Fruit fly (Drosophila melanogaster): ENCODE data around the gene CG4822.

Gene CG4822

dm6 chr2L:81198-81597, 40.4 kb downstream of the CG4822 start (continued):
- TF ChIP-seq pan (optimal IDR thresholded peaks at IDR 0.05) = no peak
- peak in 1 of 2 experiments; percentile 38 for TF ChIP-seq pan (GFP tag; optimal IDR thresholded peaks at IDR 0.05 in 1 of 2, IDR thresholded peaks at IDR 0.05 in 1 of 2)
- peak; percentile 1 for TF ChIP-seq ac (GFP tag; optimal IDR thresholded peaks at IDR 0.05)
- no peak for TF ChIP-seq Atf-2 (GFP tag; optimal IDR thresholded peaks at IDR 0.05)
- TF ChIP-seq CG14667 (GFP tag; IDR thresholded peaks at IDR 0.05) = no peak
- no peak for TF ChIP-seq Optix (GFP tag; IDR thresholded peaks at IDR 0.05)
- TF ChIP-seq CG14965 (GFP tag; optimal IDR thresholded peaks at IDR 0.05; ENCODE audit: borderline replicate concordance) = no peak
- no peak for TF ChIP-seq CG13123 (GFP tag; optimal IDR thresholded peaks at IDR 0.05)
- peak; percentile 26 for TF ChIP-seq corto (GFP tag; optimal IDR thresholded peaks at IDR 0.05)
- TF ChIP-seq usp (GFP tag; optimal IDR thresholded peaks at IDR 0.05) = no peak
- peak; percentile 46 for TF ChIP-seq Side (GFP tag; optimal IDR thresholded peaks at IDR 0.05)
- no peak for TF ChIP-seq CG14441 (GFP tag; IDR thresholded peaks at IDR 0.05)
- TF ChIP-seq repo (GFP tag; optimal IDR thresholded peaks at IDR 0.05) = no peak
- TF ChIP-seq klu (GFP tag; IDR thresholded peaks at IDR 0.05) = no peak
- peak; percentile 11 for TF ChIP-seq gsb-n (tag; optimal IDR thresholded peaks at IDR 0.05)
- TF ChIP-seq pzg (GFP tag; optimal IDR thresholded peaks at IDR 0.05) = no peak
- TF ChIP-seq Nf-YC (tag; optimal IDR thresholded peaks at IDR 0.05) = no peak
- peak; percentile 58 for TF ChIP-seq CG10543 (GFP tag; optimal IDR thresholded peaks at IDR 0.05)
- peak; percentile 35 for TF ChIP-seq CG4707 (GFP tag; optimal IDR thresholded peaks at IDR 0.05)
- TF ChIP-seq CG2678 (tag; optimal IDR thresholded peaks at IDR 0.05) = peak; percentile 63
- no peak for TF ChIP-seq Rfx (GFP tag; IDR thresholded peaks at IDR 0.05)
- TF ChIP-seq Poxn (GFP tag; IDR thresholded peaks at IDR 0.05) = no peak
- no peak for TF ChIP-seq gfzf (GFP tag; optimal IDR thresholded peaks at IDR 0.05)
- peak; percentile 76 for TF ChIP-seq fd64A (GFP tag; optimal IDR thresholded peaks at IDR 0.05)
- peak; percentile 58; the same call in 1 of the 3 replicates for TF ChIP-seq ci (GFP tag; IDR thresholded peaks at IDR 0.05)
- no peak for TF ChIP-seq nerfin-2 (GFP tag; IDR thresholded peaks at IDR 0.05; ENCODE audit: partially characterized antibody)
- no peak for TF ChIP-seq oc (tag; optimal IDR thresholded peaks at IDR 0.05)
- no peak for TF ChIP-seq Scr (GFP tag; IDR thresholded peaks at IDR 0.05; ENCODE audit: partially characterized antibody)
- peak; percentile 38 for TF ChIP-seq CG8359 (GFP tag; optimal IDR thresholded peaks at IDR 0.05; ENCODE audit: borderline replicate concordance)
- TF ChIP-seq sd (tag; optimal IDR thresholded peaks at IDR 0.05) = peak; percentile 25
- no peak for TF ChIP-seq CG10147 (GFP tag; optimal IDR thresholded peaks at IDR 0.05)
- peak; percentile 39 for TF ChIP-seq sqz (GFP tag; optimal IDR thresholded peaks at IDR 0.05)
- TF ChIP-seq HLH4C (GFP tag; IDR thresholded peaks at IDR 0.05; ENCODE audit: partially characterized antibody) = no peak
- no peak for TF ChIP-seq CG8290 (GFP tag; optimal IDR thresholded peaks at IDR 0.05)
- peak in 1 of 2 experiments; percentile 52 for TF ChIP-seq CG8290 (tag; optimal IDR thresholded peaks at IDR 0.05)
- TF ChIP-seq CG4282 (GFP tag; optimal IDR thresholded peaks at IDR 0.05) = no peak
- no peak for TF ChIP-seq CG2129 (GFP tag; IDR thresholded peaks at IDR 0.05; ENCODE audit: partially characterized antibody)
- peak; percentile 78 for TF ChIP-seq lbe (GFP tag; optimal IDR thresholded peaks at IDR 0.05)
- peak; percentile 35 for TF ChIP-seq CG12769 (tag; optimal IDR thresholded peaks at IDR 0.05)
- no peak for TF ChIP-seq vvl (GFP tag; IDR thresholded peaks at IDR 0.05)
- no peak for TF ChIP-seq CG18011 (GFP tag; optimal IDR thresholded peaks at IDR 0.05)
- TF ChIP-seq chm (GFP tag; IDR thresholded peaks at IDR 0.05) = no peak
- no peak for TF ChIP-seq Kr (GFP tag; optimal IDR thresholded peaks at IDR 0.05)
- TF ChIP-seq Dip3 (GFP tag; optimal IDR thresholded peaks at IDR 0.05) = no peak
- no peak for TF ChIP-seq CG13287 (GFP tag; IDR thresholded peaks at IDR 0.05; ENCODE audit: partially characterized antibody)
- TF ChIP-seq CG3838 (GFP tag; optimal IDR thresholded peaks at IDR 0.05) = no peak
- peak; percentile 78 for TF ChIP-seq CG6765 (GFP tag; optimal IDR thresholded peaks at IDR 0.05)
- TF ChIP-seq CG31365 (tag; optimal IDR thresholded peaks at IDR 0.05) = peak; percentile 40
- TF ChIP-seq hkb (optimal IDR thresholded peaks at IDR 0.05) = no peak
- TF ChIP-seq hkb (GFP tag; IDR thresholded peaks at IDR 0.05) = peak; percentile 53; the same call in 1 of the 2 replicates
- peak; percentile 57 for TF ChIP-seq CG5180 (GFP tag; optimal IDR thresholded peaks at IDR 0.05)

Data from whole organism, embryonic.